Worm (Caenorhabditis elegans) whole organism, L4 larva: ENCODE data around the gene pqn-67.

Experiments
- attf-4 ChIP-seq: sonication (generic microtip); optimal IDR thresholded peaks from 3 replicates; lab custom pipeline; 2017; ENCODE audit warnings: missing biosample characterization, missing genetic modification characterization
- fkh-10 ChIP-seq: fragments of 150-350 bp; optimal IDR thresholded peaks from 2 replicates; lab custom pipeline; 2014; ENCODE audit warnings: missing biosample characterization, missing genetic modification reagents, missing genetic modification characterization
- fos-1 ChIP-seq: fragments of 150-350 bp; optimal IDR thresholded peaks from 2 replicates; lab custom pipeline; 2014; ENCODE audit warnings: missing biosample characterization, missing genetic modification characterization
- hif-1 ChIP-seq, 2 experiments: sonication (generic microtip); optimal IDR thresholded peaks; 2 replicates each; lab custom pipeline; 2016 to 2017; ENCODE audit warnings: missing compliant biosample characterization in 2 of 2, missing genetic modification characterization in 2 of 2, missing genetic modification reagents in 2 of 2, missing genotype in 2 of 2, mild to moderate bottlenecking in 1 of 2
- lin-15B ChIP-seq: fragments of 150-350 bp; sonication (generic microtip); optimal IDR thresholded peaks from 3 replicates; lab custom pipeline; 2014; ENCODE audit warnings: missing biosample characterization, missing genetic modification characterization
- lin-39 ChIP-seq: fragments of 150-350 bp; optimal IDR thresholded peaks from 2 replicates; lab custom pipeline; 2014; ENCODE audit warnings: missing biosample characterization, missing genetic modification reagents, missing genetic modification characterization
- nhr-11 ChIP-seq: fragments of 150-350 bp; optimal IDR thresholded peaks from 2 replicates; lab custom pipeline; 2014; ENCODE audit warnings: missing biosample characterization, missing genetic modification characterization
- nhr-25 ChIP-seq: sonication (generic microtip); optimal IDR thresholded peaks from 2 replicates; lab custom pipeline; 2017; ENCODE audit warnings: missing genetic modification characterization, mild to moderate bottlenecking, missing compliant biosample characterization, antibody characterized with exemption, moderate library complexity, borderline replicate concordance; ENCODE audit not compliant: insufficient read depth
- nhr-76 ChIP-seq: fragments of 150-350 bp; optimal IDR thresholded peaks from 2 replicates; lab custom pipeline; 2014; ENCODE audit warnings: missing biosample characterization, missing genetic modification characterization
- pqm-1 ChIP-seq: sonication (generic microtip); optimal IDR thresholded peaks from 2 replicates; lab custom pipeline; 2017; ENCODE audit warnings: missing biosample characterization, missing genetic modification characterization
- skn-1 ChIP-seq: fragments of 150-350 bp; optimal IDR thresholded peaks from 2 replicates; lab custom pipeline; 2014; ENCODE audit warnings: missing biosample characterization, missing genetic modification characterization
- unc-39 ChIP-seq: sonication (generic microtip); optimal IDR thresholded peaks from 2 replicates; lab custom pipeline; 2017; ENCODE audit warnings: missing biosample characterization, missing genetic modification characterization

ce11 chrV:12885860-12886259 is 38.4 kb upstream of the pqn-67 start, which contains the start of gene glb-24:
- TF ChIP-seq lin-39 (tag; lab: Kevin White, UChicago) (no peak), nhr-76 (no peak), fos-1 (tag; lab: Kevin White, UChicago) (no peak), pqm-1 (no peak), unc-39 (tag; lab: Kevin White, UChicago) (no peak), fkh-10 (GFP tag; lab: Kevin White, UChicago) (no peak), skn-1 (tag; lab: Kevin White, UChicago) (no peak), lin-15B (tag; lab: Kevin White, UChicago) (no peak), nhr-25 (tag; lab: Kevin White, UChicago) (no peak), nhr-11 (tag; lab: Kevin White, UChicago) (no peak), hif-1 (tag; optimal IDR thresholded peaks at IDR 0.05; lab: Kevin White, UChicago) (no peak), attf-4 (tag; lab: Kevin White, UChicago) (no peak)
